Fruit fly (Drosophila melanogaster): Measurements from ENCODE around the gene CG3706.

DNA sequence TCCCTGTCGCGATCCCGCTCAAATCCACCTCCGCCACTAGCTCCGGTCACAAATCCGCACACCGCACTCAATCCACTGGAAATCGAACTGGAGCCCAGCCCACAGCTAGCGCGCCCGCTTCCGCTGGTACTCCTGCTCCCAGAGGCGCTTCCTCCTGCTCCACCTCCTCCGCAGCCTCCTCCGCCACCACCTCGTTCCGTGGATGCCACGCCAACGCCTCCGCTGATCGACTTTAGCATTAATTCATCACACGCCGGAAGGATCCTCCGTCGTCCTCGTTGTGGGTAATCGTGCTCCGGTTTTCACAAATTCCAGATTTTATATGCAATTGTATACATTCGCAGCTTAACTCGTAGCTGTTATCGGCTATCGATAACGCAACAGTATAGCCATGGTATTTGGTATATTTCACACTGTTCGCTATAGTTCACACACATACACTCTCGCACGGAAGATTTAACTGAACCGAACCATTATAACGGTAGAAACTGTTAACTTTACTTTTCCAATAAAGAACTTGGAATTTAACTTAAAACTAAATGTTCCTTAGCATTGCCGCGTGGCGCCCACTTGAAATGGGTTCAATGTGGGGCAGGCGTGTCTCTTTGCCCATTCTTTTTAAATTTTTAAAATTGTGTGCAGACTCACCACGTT is 4.9 kb downstream of the CG3706 start, which contains the start of gene Lztr1:
- no peak for TF ChIP-seq psq (optimal IDR thresholded peaks at IDR 0.05)
- no peak for TF ChIP-seq CG8478 (optimal IDR thresholded peaks at IDR 0.05)
- TF ChIP-seq Dll (optimal IDR thresholded peaks at IDR 0.05), result no peak
- no peak for TF ChIP-seq pan (optimal IDR thresholded peaks at IDR 0.05)
- TF ChIP-seq EcR (GFP tag; optimal IDR thresholded peaks at IDR 0.05), result no peak
